Worm (Caenorhabditis elegans) whole organism, L1 larva: Measurements from ENCODE around the gene F29B9.5.

Experiments used
- C16A3.4 ChIP-seq: fragments of 150-350 bp; optimal IDR thresholded peaks from 2 replicates; lab custom pipeline; 2014; ENCODE audit warnings: missing biosample characterization, missing genetic modification characterization
- Y116A8C.19 ChIP-seq: sonication (generic microtip); optimal IDR thresholded peaks from 2 replicates; lab custom pipeline; 2016; ENCODE audit warnings: missing compliant biosample characterization, missing genetic modification characterization, borderline replicate concordance
- ama-1 ChIP-seq: fragments of 150-350 bp; optimal IDR thresholded peaks from 2 replicates; lab custom pipeline; 2014
- ceh-63 ChIP-seq: fragments of 200-800 bp; sonication (Bioruptor generic); optimal IDR thresholded peaks from 2 replicates; lab custom pipeline; 2018; ENCODE audit warnings: mild to moderate bottlenecking, missing genetic modification characterization, missing compliant biosample characterization
- ceh-8 ChIP-seq: fragments of 200-800 bp; sonication (Bioruptor generic); optimal IDR thresholded peaks from 2 replicates; lab custom pipeline; 2018; ENCODE audit warnings: mild to moderate bottlenecking, missing genetic modification characterization, moderate library complexity, missing compliant biosample characterization
- ceh-82 ChIP-seq, 3 experiments: fragments of 150-350 bp in 1 of 3; sonication (generic microtip) in 2 of 3; optimal IDR thresholded peaks; 2 replicates each; lab custom pipeline; 2014 to 2017; ENCODE audit warnings: missing biosample characterization in 3 of 3, missing genetic modification characterization in 3 of 3
- ceh-88 ChIP-seq: fragments of 200-800 bp; sonication (Bioruptor generic); IDR thresholded peaks from 2 replicates; pipeline ENCODE4 v1.3.6; 2022; ENCODE audit warnings: missing genetic modification characterization, missing compliant biosample characterization
- ces-1 ChIP-seq: fragments of 150-350 bp; optimal IDR thresholded peaks from 2 replicates; lab custom pipeline; 2014; ENCODE audit warnings: missing biosample characterization, missing genetic modification reagents, missing genetic modification characterization
- dpl-1 ChIP-seq, 3 experiments: fragments of 150-350 bp in 2 of 3; sonication (generic microtip) in 1 of 3; optimal IDR thresholded peaks; 2 replicates each; lab custom pipeline; 2014 to 2017; ENCODE audit warnings: missing biosample characterization in 3 of 3, missing genetic modification characterization in 3 of 3, missing genetic modification reagents in 3 of 3
- dsc-1 ChIP-seq: sonication (generic microtip); optimal IDR thresholded peaks from 2 replicates; lab custom pipeline; 2016; ENCODE audit warnings: mild to moderate bottlenecking, missing genetic modification characterization, missing compliant biosample characterization
- efl-3 ChIP-seq: fragments of 200-800 bp; sonication (Bioruptor generic); optimal IDR thresholded peaks from 2 replicates; lab custom pipeline; 2018; ENCODE audit warnings: mild to moderate bottlenecking, missing genetic modification characterization, missing compliant biosample characterization
- egl-13 ChIP-seq: sonication (generic microtip); optimal IDR thresholded peaks from 2 replicates; lab custom pipeline; 2016; ENCODE audit warnings: missing genotype, missing genetic modification reagents, missing genetic modification characterization, missing compliant biosample characterization
- egl-27 ChIP-seq, 2 experiments: fragments of 150-350 bp in 1 of 2; sonication (generic microtip); optimal IDR thresholded peaks; 3 replicates each; lab custom pipeline; 2017 to 2018; ENCODE audit warnings: missing biosample characterization in 2 of 2, missing genetic modification characterization in 2 of 2, missing genetic modification reagents in 2 of 2
- elt-2 ChIP-seq: sonication (generic microtip); optimal IDR thresholded peaks from 2 replicates; lab custom pipeline; 2016; ENCODE audit warnings: missing genetic modification characterization, mild to moderate bottlenecking, inconsistent platforms, missing compliant biosample characterization, missing genetic modification reagents
- fkh-10 ChIP-seq: sonication (generic microtip); optimal IDR thresholded peaks from 2 replicates; lab custom pipeline; 2017; ENCODE audit warnings: missing biosample characterization, missing genetic modification reagents, missing genetic modification characterization
- fkh-4 ChIP-seq: sonication (generic microtip); optimal IDR thresholded peaks from 2 replicates; lab custom pipeline; 2016; ENCODE audit warnings: missing compliant biosample characterization, missing genetic modification characterization, borderline replicate concordance
- fkh-8 ChIP-seq: sonication (generic microtip); optimal IDR thresholded peaks from 2 replicates; lab custom pipeline; 2016; ENCODE audit warnings: mild to moderate bottlenecking, missing genetic modification characterization, missing compliant biosample characterization
- fos-1 ChIP-seq: fragments of 150-350 bp; optimal IDR thresholded peaks from 2 replicates; lab custom pipeline; 2014; ENCODE audit warnings: missing biosample characterization, missing genetic modification characterization
- grh-1 ChIP-seq: fragments of 200-800 bp; sonication (Bioruptor generic); IDR thresholded peaks from 2 replicates; pipeline ENCODE4 v1.3.6; 2022; ENCODE audit warnings: missing genetic modification reagents, missing genetic modification characterization, missing compliant biosample characterization
- hlh-4 ChIP-seq: sonication (generic microtip); optimal IDR thresholded peaks from 2 replicates; lab custom pipeline; 2016; ENCODE audit warnings: mild to moderate bottlenecking, missing genetic modification characterization, missing compliant biosample characterization
- irx-1 ChIP-seq: sonication (generic microtip); optimal IDR thresholded peaks from 2 replicates; lab custom pipeline; 2016; ENCODE audit warnings: missing genetic modification characterization, missing compliant biosample characterization
- isw-1 ChIP-seq: fragments of 200-800 bp; sonication (Bioruptor generic); IDR thresholded peaks from 2 replicates; pipeline ENCODE4 v1.3.6; 2022; ENCODE audit warnings: missing genetic modification characterization, missing compliant biosample characterization
- jun-1 ChIP-seq: fragments of 150-350 bp; optimal IDR thresholded peaks from 2 replicates; lab custom pipeline; 2014; ENCODE audit warnings: missing biosample characterization, missing genetic modification reagents, missing genetic modification characterization
- lin-14 ChIP-seq: fragments of 200-800 bp; sonication (Bioruptor generic); optimal IDR thresholded peaks from 2 replicates; lab custom pipeline; 2018; ENCODE audit warnings: mild to moderate bottlenecking, missing genetic modification characterization, moderate library complexity, missing compliant biosample characterization
- lin-15B ChIP-seq: fragments of 150-350 bp; sonication (generic microtip); optimal IDR thresholded peaks from 3 replicates; lab custom pipeline; 2014; ENCODE audit warnings: missing biosample characterization, missing genetic modification characterization
- lin-35 ChIP-seq, 2 experiments: fragments of 150-350 bp; optimal IDR thresholded peaks; 2 replicates each; lab custom pipeline; 2014; ENCODE audit warnings: missing biosample characterization in 2 of 2, missing genetic modification characterization in 2 of 2, missing genetic modification reagents in 2 of 2
- lin-39 ChIP-seq: fragments of 150-350 bp; optimal IDR thresholded peaks from 2 replicates; lab custom pipeline; 2014; ENCODE audit warnings: missing biosample characterization, missing genetic modification reagents, missing genetic modification characterization
- mab-9 ChIP-seq: fragments of 200-800 bp; sonication (Bioruptor generic); IDR thresholded peaks from 2 replicates; pipeline ENCODE4 v1.3.6; 2022; ENCODE audit warnings: missing genetic modification reagents, missing genetic modification characterization, missing compliant biosample characterization
- mdl-1 ChIP-seq, 2 experiments: fragments of 150-350 bp; optimal IDR thresholded peaks; 2 replicates each; lab custom pipeline; 2014 to 2017; ENCODE audit warnings: missing biosample characterization in 2 of 2, missing genetic modification characterization in 2 of 2, inconsistent platforms in 1 of 2
- mep-1 ChIP-seq: fragments of 150-350 bp; optimal IDR thresholded peaks from 2 replicates; lab custom pipeline; 2014; ENCODE audit warnings: missing biosample characterization, missing genetic modification characterization
- nhr-11 ChIP-seq: fragments of 150-350 bp; optimal IDR thresholded peaks from 2 replicates; lab custom pipeline; 2014; ENCODE audit warnings: missing biosample characterization, missing genetic modification characterization
- nhr-237 ChIP-seq: fragments of 150-350 bp; optimal IDR thresholded peaks from 2 replicates; lab custom pipeline; 2014; ENCODE audit warnings: missing biosample characterization, missing genetic modification characterization
- nhr-28 ChIP-seq: fragments of 150-350 bp; optimal IDR thresholded peaks from 2 replicates; lab custom pipeline; 2014; ENCODE audit warnings: missing biosample characterization, missing genetic modification characterization
- nhr-71 ChIP-seq: sonication (generic microtip); optimal IDR thresholded peaks from 2 replicates; lab custom pipeline; 2016; ENCODE audit warnings: mild to moderate bottlenecking, missing genetic modification characterization, moderate library complexity, missing compliant biosample characterization
- nhr-76 ChIP-seq: sonication (generic microtip); optimal IDR thresholded peaks from 2 replicates; lab custom pipeline; 2017; ENCODE audit warnings: missing biosample characterization, missing genetic modification characterization
- nhr-77 ChIP-seq: fragments of 150-350 bp; optimal IDR thresholded peaks from 2 replicates; lab custom pipeline; 2014; ENCODE audit warnings: missing biosample characterization, missing genetic modification characterization
- nhr-85 ChIP-seq: sonication (generic microtip); peaks from one replicate; lab custom pipeline; 2016; ENCODE audit warnings: missing genetic modification characterization, inconsistent platforms, missing compliant biosample characterization
- pag-3 ChIP-seq: sonication (generic microtip); optimal IDR thresholded peaks from 2 replicates; lab custom pipeline; 2017; ENCODE audit warnings: missing genetic modification characterization, mild to moderate bottlenecking, missing compliant biosample characterization, antibody characterized with exemption, borderline replicate concordance; ENCODE audit not compliant: insufficient read depth
- pqm-1 ChIP-seq: sonication (generic microtip); optimal IDR thresholded peaks from 3 replicates; lab custom pipeline; 2017; ENCODE audit warnings: missing biosample characterization, missing genetic modification characterization
- skn-1 ChIP-seq: fragments of 150-350 bp; optimal IDR thresholded peaks from 2 replicates; lab custom pipeline; 2014; ENCODE audit warnings: missing biosample characterization, missing genetic modification characterization
- snpc-4 ChIP-seq: fragments of 150-350 bp; optimal IDR thresholded peaks from 2 replicates; lab custom pipeline; 2014; ENCODE audit warnings: missing biosample characterization, missing genetic modification characterization
- sox-4 ChIP-seq: sonication (generic microtip); optimal IDR thresholded peaks from 2 replicates; lab custom pipeline; 2016; ENCODE audit warnings: missing genetic modification characterization, missing compliant biosample characterization
- sptf-1 ChIP-seq: fragments of 150-350 bp; optimal IDR thresholded peaks from 2 replicates; lab custom pipeline; 2014; ENCODE audit warnings: missing biosample characterization, missing genetic modification characterization
- sup-37 ChIP-seq: fragments of 200-800 bp; sonication (Bioruptor generic); optimal IDR thresholded peaks from 2 replicates; lab custom pipeline; 2018; ENCODE audit warnings: mild to moderate bottlenecking, missing genetic modification characterization, missing compliant biosample characterization
- swsn-7 ChIP-seq: sonication (generic microtip); optimal IDR thresholded peaks from 2 replicates; lab custom pipeline; 2016; ENCODE audit warnings: missing genetic modification characterization, missing compliant biosample characterization
- tbx-2 ChIP-seq: sonication (generic microtip); optimal IDR thresholded peaks from 2 replicates; lab custom pipeline; 2016; ENCODE audit warnings: missing genetic modification characterization, missing compliant biosample characterization
- unc-130 ChIP-seq: fragments of 150-350 bp; optimal IDR thresholded peaks from 2 replicates; lab custom pipeline; 2017; ENCODE audit warnings: missing biosample characterization, missing genetic modification characterization, inconsistent platforms
- unc-62 ChIP-seq: fragments of 150-350 bp; optimal IDR thresholded peaks from 2 replicates; lab custom pipeline; 2014; ENCODE audit warnings: missing biosample characterization, missing genetic modification reagents, missing genetic modification characterization
- unc-86 ChIP-seq: sonication (generic microtip); optimal IDR thresholded peaks from 2 replicates; lab custom pipeline; 2016; ENCODE audit warnings: missing genetic modification characterization, missing compliant biosample characterization
- unc-98 ChIP-seq: fragments of 200-800 bp; sonication (Bioruptor generic); IDR thresholded peaks from 2 replicates; pipeline ENCODE4 v1.3.6; 2022; ENCODE audit warnings: missing genetic modification characterization, missing compliant biosample characterization
- vab-15 ChIP-seq: sonication (generic microtip); optimal IDR thresholded peaks from 2 replicates; lab custom pipeline; 2017; ENCODE audit warnings: missing genotype, mild to moderate bottlenecking, missing genetic modification characterization, missing compliant biosample characterization
- ztf-11 ChIP-seq, 2 experiments: sonication (generic microtip); optimal IDR thresholded peaks; 2 replicates each; lab custom pipeline; 2016 to 2017; ENCODE audit warnings: missing genetic modification characterization in 2 of 2, missing biosample characterization in 1 of 2, missing compliant biosample characterization in 1 of 2
- ztf-4 ChIP-seq: fragments of 150-350 bp; optimal IDR thresholded peaks from 2 replicates; lab custom pipeline; 2014; ENCODE audit warnings: missing biosample characterization, missing genetic modification characterization

Gene F29B9.5

ce11 chrIV:4650624-4651094 is 1.6 kb upstream of the F29B9.5 start, which contains the start of gene ubc-9 (continued):
- no peak for TF ChIP-seq ceh-63
- TF ChIP-seq unc-62, result no peak
- TF ChIP-seq unc-130 (tag; lab: Kevin White, UChicago), result no peak
- no peak for TF ChIP-seq ceh-8
- TF ChIP-seq mep-1 (tag; lab: Kevin White, UChicago), result peak; percentile 51
- TF ChIP-seq lin-14 (GFP tag; lab: Kevin White, UChicago), result peak; percentile 83
- peak; percentile 70 for TF ChIP-seq unc-86 (tag; lab: Kevin White, UChicago)
- TF ChIP-seq sup-37, result no peak
- peak; percentile 69 for TF ChIP-seq isw-1 (GFP tag; lab: Robert Waterston, UW)
- no peak for TF ChIP-seq lin-39 (tag; lab: Kevin White, UChicago)
- TF ChIP-seq ama-1, result no peak
- TF ChIP-seq nhr-71 (tag; lab: Kevin White, UChicago), result peak; percentile 88
- TF ChIP-seq grh-1 (GFP tag; lab: Robert Waterston, UW), result peak; percentile 59
- TF ChIP-seq lin-15B, result peak; percentile 70
- TF ChIP-seq mab-9 (GFP tag; lab: Robert Waterston, UW), result no peak
- TF ChIP-seq fkh-4 (tag; lab: Kevin White, UChicago), result no peak
- no peak for TF ChIP-seq pqm-1 (tag; lab: Kevin White, UChicago)
- TF ChIP-seq vab-15, result peak; percentile 0
- TF ChIP-seq nhr-11 (tag; lab: Kevin White, UChicago), result no peak
- no peak for TF ChIP-seq Y116A8C.19 (tag; lab: Kevin White, UChicago)
- TF ChIP-seq hlh-4, result no peak
- TF ChIP-seq pag-3 (tag; lab: Kevin White, UChicago), result no peak
- peak; percentile 72 for TF ChIP-seq dsc-1 (tag; lab: Kevin White, UChicago)
- peak; percentile 72 for TF ChIP-seq fkh-8 (tag; lab: Kevin White, UChicago)
- peak; percentile 31 for TF ChIP-seq elt-2 (tag; lab: Kevin White, UChicago)
- no peak for TF ChIP-seq sptf-1 (tag; lab: Kevin White, UChicago)
- TF ChIP-seq ceh-88 (GFP tag; lab: Robert Waterston, UW), result no peak
- TF ChIP-seq fos-1, result no peak
- peak in 1 of 2 experiments; percentile 15 for TF ChIP-seq ztf-11 (tag; optimal IDR thresholded peaks at IDR 0.05; lab: Kevin White, UChicago)
- TF ChIP-seq irx-1 (tag; lab: Kevin White, UChicago), result peak; percentile 22
- peak; percentile 73 for TF ChIP-seq C16A3.4
- TF ChIP-seq tbx-2, result peak; percentile 78
- TF ChIP-seq nhr-76 (tag; lab: Kevin White, UChicago), result no peak
- peak; percentile 85 for TF ChIP-seq nhr-85 (tag; lab: Kevin White, UChicago)
- peak; percentile 54 for TF ChIP-seq egl-13 (tag; lab: Kevin White, UChicago)
- peak; percentile 76 for TF ChIP-seq swsn-7 (tag; lab: Kevin White, UChicago)
- peak; percentile 56 for TF ChIP-seq skn-1 (tag; lab: Kevin White, UChicago)
- no peak for TF ChIP-seq ces-1
- no peak for TF ChIP-seq efl-3
- no peak for TF ChIP-seq nhr-28 (tag; lab: Kevin White, UChicago)
- peak; percentile 47 for TF ChIP-seq snpc-4 (tag; lab: Kevin White, UChicago)
- TF ChIP-seq ztf-4 (tag; lab: Kevin White, UChicago), result peak; percentile 26
- no peak for TF ChIP-seq fkh-10 (GFP tag; lab: Kevin White, UChicago)
- no peak for TF ChIP-seq jun-1 (tag; lab: Kevin White, UChicago)
- peak; percentile 35 for TF ChIP-seq sox-4
- TF ChIP-seq nhr-77, result peak; percentile 43
- TF ChIP-seq unc-98, result no peak
- peak in 1 of 2 experiments; percentile 33 for TF ChIP-seq mdl-1 (tag; optimal IDR thresholded peaks at IDR 0.05; lab: Kevin White, UChicago)
- no peak for TF ChIP-seq nhr-237 (tag; lab: Kevin White, UChicago)
- peak; percentile 69 to 80 (median 72) for TF ChIP-seq dpl-1 (GFP tag; optimal IDR thresholded peaks at IDR 0.05; lab: Kevin White, UChicago)
- no peak for TF ChIP-seq egl-27 (tag; optimal IDR thresholded peaks at IDR 0.05; lab: Kevin White, UChicago)
- peak; percentile 77 to 85 for TF ChIP-seq lin-35 (GFP tag; optimal IDR thresholded peaks at IDR 0.05; lab: Kevin White, UChicago)
- peak in 2 of 3 experiments; percentile 65 to 80 for TF ChIP-seq ceh-82 (tag; optimal IDR thresholded peaks at IDR 0.05; lab: Kevin White, UChicago)
